Fruit fly (Drosophila melanogaster) whole organism, wandering third instar larva: ENCODE data around the gene Hyls1.

Experiments
- Abd-B ChIP-seq: fragments of >200 bp; optimal IDR thresholded peaks from 2 replicates; lab custom pipeline; 2017; ENCODE audit warnings: missing biosample characterization, missing genetic modification characterization
- Hr78 ChIP-seq: fragments of >200 bp; optimal IDR thresholded peaks from 2 replicates; lab custom pipeline; 2017; ENCODE audit warnings: missing biosample characterization, missing genetic modification characterization
- pan ChIP-seq: fragments of >200 bp; optimal IDR thresholded peaks from 2 replicates; lab custom pipeline; 2017
- psq ChIP-seq: fragments of 200-800 bp; sonication (Bioruptor generic); optimal IDR thresholded peaks from 3 replicates; lab custom pipeline; 2017; ENCODE audit warnings: missing biosample characterization, mild to moderate bottlenecking, missing genetic modification characterization, moderate library complexity

DNA sequence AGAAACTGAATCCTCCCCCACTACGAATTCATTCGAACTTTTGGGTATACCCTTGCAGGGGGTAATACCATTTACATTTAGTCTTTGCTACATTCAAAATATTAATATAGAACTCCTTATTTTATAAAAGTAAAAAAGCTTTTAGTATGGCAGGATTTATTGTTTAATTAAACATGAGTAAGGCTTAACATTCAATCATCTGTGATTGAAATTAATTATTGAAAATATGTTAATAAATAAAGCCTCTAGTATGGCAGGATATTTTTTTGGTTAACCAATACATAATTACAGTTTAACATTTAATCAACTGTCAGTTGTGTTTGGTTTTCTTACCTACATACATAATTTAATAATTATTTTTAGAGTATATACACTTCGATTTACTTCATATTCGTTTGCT lies 22.3 kb upstream of the Hyls1 start:
- TF ChIP-seq Hr78 (GFP tag; lab: Kevin White, UChicago) (no peak), pan (lab: Kevin White, UChicago) (no peak), Abd-B (GFP tag; lab: Kevin White, UChicago) (no peak), psq (GFP tag; lab: Kevin White, UChicago) (no peak)
